Fruit fly (Drosophila melanogaster) whole organism, embryonic: ENCODE measurements around the gene CHOp24.
A peak's percentile ranks its signal among the peaks of the same experiment; 100 is the strongest.

Source experiments
- Ada2b ChIP-seq: fragments of 200-800 bp; sonication (Bioruptor generic); IDR thresholded peaks from 2 replicates; pipeline ENCODE4 v1.3.6; 2022; ENCODE audit warnings: missing biosample characterization, missing genetic modification characterization
- Antp ChIP-seq: fragments of 200-800 bp; sonication (Bioruptor generic); optimal IDR thresholded peaks from 3 replicates; lab custom pipeline; 2016; ENCODE audit warnings: missing biosample characterization, missing genetic modification characterization
- Bdp1 ChIP-seq: fragments of 200-800 bp; sonication (Bioruptor generic); optimal IDR thresholded peaks from 3 replicates; lab custom pipeline; 2016; ENCODE audit warnings: missing biosample characterization, missing genetic modification characterization
- C15 ChIP-seq: fragments of 200-800 bp; sonication (Bioruptor generic); IDR thresholded peaks from 3 replicates; pipeline ENCODE4 v1.3.6; 2022; ENCODE audit warnings: missing biosample characterization, missing genetic modification characterization
- CG10209 ChIP-seq: fragments of 200-800 bp; sonication (Bioruptor generic); optimal IDR thresholded peaks from 3 replicates; lab custom pipeline; 2017; ENCODE audit warnings: missing biosample characterization, mild to moderate bottlenecking, missing genetic modification characterization, missing genetic modification reagents
- CG10321 ChIP-seq: fragments of 200-800 bp; sonication (Bioruptor generic); IDR thresholded peaks from 2 replicates; pipeline ENCODE4 v1.3.6; 2022; ENCODE audit warnings: missing biosample characterization, missing genetic modification characterization
- CG10366 ChIP-seq: fragments of 200-800 bp; sonication (Bioruptor generic); IDR thresholded peaks from 2 replicates; pipeline ENCODE4 v1.3.6; 2022; ENCODE audit warnings: missing biosample characterization, missing genetic modification characterization
- CG10543 ChIP-seq: fragments of 200-800 bp; sonication (Bioruptor generic); optimal IDR thresholded peaks from 3 replicates; lab custom pipeline; 2017; ENCODE audit warnings: missing biosample characterization, mild to moderate bottlenecking, missing genetic modification characterization, moderate library complexity
- CG10654 ChIP-seq: fragments of 200-800 bp; sonication (Bioruptor generic); optimal IDR thresholded peaks from 2 replicates; lab custom pipeline; 2016; ENCODE audit warnings: missing biosample characterization, missing genetic modification characterization
- CG11398 ChIP-seq: fragments of 200-800 bp; sonication (Bioruptor generic); optimal IDR thresholded peaks from 2 replicates; lab custom pipeline; 2016; ENCODE audit warnings: missing biosample characterization, missing genetic modification characterization
- CG12744 ChIP-seq: fragments of 200-800 bp; sonication (Bioruptor generic); optimal IDR thresholded peaks from 2 replicates; lab custom pipeline; 2016; ENCODE audit warnings: missing biosample characterization, missing genetic modification characterization
- CG14860 ChIP-seq: fragments of 200-800 bp; sonication (Bioruptor generic); IDR thresholded peaks from 3 replicates; pipeline ENCODE4 v1.3.6; 2022; ENCODE audit warnings: missing biosample characterization, missing genetic modification characterization; ENCODE audit not compliant: partially characterized antibody
- CG17568 ChIP-seq: fragments of 200-800 bp; sonication (Bioruptor generic); optimal IDR thresholded peaks from 2 replicates; lab custom pipeline; 2018; ENCODE audit warnings: missing biosample characterization, mild to moderate bottlenecking, missing genetic modification characterization, moderate library complexity
- CG1792 ChIP-seq: fragments of 200-800 bp; sonication (Bioruptor generic); optimal IDR thresholded peaks from 2 replicates; lab custom pipeline; 2016; ENCODE audit warnings: missing biosample characterization, missing genetic modification characterization
- CG18262 ChIP-seq: fragments of 200-800 bp; optimal IDR thresholded peaks from 3 replicates; lab custom pipeline; 2019; ENCODE audit warnings: missing biosample characterization, mild to moderate bottlenecking, missing genetic modification characterization, moderate library complexity
- CG18599 ChIP-seq: fragments of 200-800 bp; sonication (Bioruptor generic); optimal IDR thresholded peaks from 3 replicates; lab custom pipeline; 2017; ENCODE audit warnings: missing biosample characterization, missing genetic modification characterization, mild to moderate bottlenecking, moderate library complexity, missing genetic modification reagents
- CG2199 ChIP-seq: fragments of 200-800 bp; sonication (Bioruptor generic); IDR thresholded peaks from 3 replicates; pipeline ENCODE4 v1.3.6; 2022; ENCODE audit warnings: missing biosample characterization, missing genetic modification characterization
- CG2889 ChIP-seq: fragments of 200-800 bp; sonication (Bioruptor generic); IDR thresholded peaks from 3 replicates; pipeline ENCODE4 v1.3.6; 2022; ENCODE audit warnings: missing biosample characterization, missing genetic modification characterization
- CG3065 ChIP-seq: fragments of 200-800 bp; sonication (Bioruptor generic); optimal IDR thresholded peaks from 2 replicates; lab custom pipeline; 2016; ENCODE audit warnings: missing biosample characterization, missing genetic modification characterization
- CG31441 ChIP-seq: fragments of 200-800 bp; sonication (Bioruptor generic); IDR thresholded peaks from 2 replicates; pipeline ENCODE4 v1.3.6; 2022; ENCODE audit warnings: missing biosample characterization, missing genetic modification characterization
- CG33213 ChIP-seq: fragments of 200-800 bp; sonication (Bioruptor generic); optimal IDR thresholded peaks from 3 replicates; lab custom pipeline; 2016; ENCODE audit warnings: missing biosample characterization, missing genetic modification characterization
- CG34376 ChIP-seq: fragments of 200-800 bp; sonication (Bioruptor generic); optimal IDR thresholded peaks from 2 replicates; lab custom pipeline; 2018; ENCODE audit warnings: missing biosample characterization, mild to moderate bottlenecking, missing genetic modification characterization
- CG6813 ChIP-seq: fragments of 200-800 bp; sonication (Bioruptor generic); optimal IDR thresholded peaks from 2 replicates; lab custom pipeline; 2017; ENCODE audit warnings: missing biosample characterization, missing genetic modification characterization, mild to moderate bottlenecking, moderate library complexity, missing genetic modification reagents
- CG8359 ChIP-seq: fragments of 200-800 bp; sonication (Bioruptor generic); optimal IDR thresholded peaks from 2 replicates; lab custom pipeline; 2017; ENCODE audit warnings: missing biosample characterization, mild to moderate bottlenecking, missing genetic modification characterization, borderline replicate concordance
- CG9797 ChIP-seq: fragments of 200-800 bp; sonication (Bioruptor generic); optimal IDR thresholded peaks from 3 replicates; lab custom pipeline; 2018; ENCODE audit warnings: missing biosample characterization, mild to moderate bottlenecking, missing genetic modification characterization
- CG9932 ChIP-seq: fragments of 200-800 bp; sonication (Bioruptor generic); IDR thresholded peaks from 2 replicates; pipeline ENCODE4 v1.3.6; 2022; ENCODE audit warnings: missing biosample characterization, missing genetic modification characterization
- D19A ChIP-seq: fragments of 200-800 bp; optimal IDR thresholded peaks from 3 replicates; lab custom pipeline; 2019; ENCODE audit warnings: missing biosample characterization, mild to moderate bottlenecking, missing genetic modification characterization, moderate library complexity
- E2f2 ChIP-seq: fragments of 200-800 bp; sonication (Bioruptor generic); IDR thresholded peaks from 2 replicates; pipeline ENCODE4 v1.3.6; 2022; ENCODE audit warnings: missing biosample characterization, missing genetic modification characterization
- HmgZ ChIP-seq: fragments of 200-800 bp; sonication (Bioruptor generic); optimal IDR thresholded peaks from 2 replicates; lab custom pipeline; 2018; ENCODE audit warnings: missing biosample characterization, mild to moderate bottlenecking, missing genetic modification characterization
- Hmr ChIP-seq: fragments of 200-800 bp; sonication (Bioruptor generic); optimal IDR thresholded peaks from 3 replicates; lab custom pipeline; 2017; ENCODE audit warnings: mild to moderate bottlenecking, missing biosample characterization, missing genetic modification reagents, missing genetic modification characterization
- MESR4 ChIP-seq: fragments of 200-800 bp; sonication (Bioruptor generic); optimal IDR thresholded peaks from 2 replicates; lab custom pipeline; 2018; ENCODE audit warnings: missing biosample characterization, mild to moderate bottlenecking, missing genetic modification characterization, moderate library complexity
- Nf-YC ChIP-seq: fragments of 200-800 bp; optimal IDR thresholded peaks from 3 replicates; lab custom pipeline; 2019; ENCODE audit warnings: missing biosample characterization, mild to moderate bottlenecking, missing genetic modification characterization, moderate library complexity
- PHDP ChIP-seq: fragments of 200-800 bp; sonication (Bioruptor generic); optimal IDR thresholded peaks from 3 replicates; lab custom pipeline; 2018; ENCODE audit warnings: missing biosample characterization, mild to moderate bottlenecking, missing genetic modification characterization, moderate library complexity
- Xbp1 ChIP-seq: fragments of 200-800 bp; sonication (Bioruptor generic); optimal IDR thresholded peaks from 3 replicates; lab custom pipeline; 2016; ENCODE audit warnings: missing biosample characterization, mild to moderate bottlenecking, missing genetic modification characterization
- abd-A ChIP-seq: fragments of 200-800 bp; sonication (Bioruptor generic); optimal IDR thresholded peaks from 3 replicates; lab custom pipeline; 2019; ENCODE audit warnings: missing biosample characterization, mild to moderate bottlenecking, missing genetic modification characterization, moderate library complexity
- al ChIP-seq: fragments of 200-800 bp; sonication (Bioruptor generic); IDR thresholded peaks from 2 replicates; pipeline ENCODE4 v1.3.6; 2022; ENCODE audit warnings: missing biosample characterization, missing genetic modification characterization
- ap ChIP-seq: fragments of 200-800 bp; sonication (Bioruptor generic); IDR thresholded peaks from 2 replicates; pipeline ENCODE4 v1.3.6; 2022; ENCODE audit warnings: missing biosample characterization, missing genetic modification characterization
- ara ChIP-seq: fragments of 200-800 bp; sonication (Bioruptor generic); IDR thresholded peaks from 2 replicates; pipeline ENCODE4 v1.3.6; 2022; ENCODE audit warnings: missing biosample characterization, missing genetic modification characterization
- bbx ChIP-seq: fragments of 200-800 bp; sonication (Bioruptor generic); IDR thresholded peaks from 2 replicates; pipeline ENCODE4 v1.3.6; 2022; ENCODE audit warnings: missing biosample characterization, missing genetic modification characterization; ENCODE audit not compliant: partially characterized antibody
- cad ChIP-seq: fragments of >200 bp; optimal IDR thresholded peaks from 2 replicates; lab custom pipeline; 2017; ENCODE audit warnings: missing biosample characterization, missing genetic modification characterization
- chif ChIP-seq, 2 experiments: fragments of 200-800 bp; sonication (Bioruptor generic); optimal IDR thresholded peaks; 3 replicates each; lab custom pipeline; 2016; ENCODE audit warnings: missing biosample characterization in 2 of 2, missing genetic modification characterization in 2 of 2
- crol ChIP-seq: fragments of 200-800 bp; sonication (Bioruptor generic); IDR thresholded peaks from 2 replicates; pipeline ENCODE4 v1.3.6; 2022; ENCODE audit warnings: missing biosample characterization, missing genetic modification characterization
- da ChIP-seq: fragments of 200-800 bp; sonication (Bioruptor generic); optimal IDR thresholded peaks from 2 replicates; lab custom pipeline; 2016; ENCODE audit warnings: missing biosample characterization, missing genetic modification characterization
- eyg ChIP-seq: fragments of 200-800 bp; sonication (Bioruptor generic); optimal IDR thresholded peaks from 3 replicates; lab custom pipeline; 2016; ENCODE audit warnings: missing biosample characterization, missing genetic modification characterization
- kni ChIP-seq: fragments of 200-800 bp; sonication (Bioruptor generic); optimal IDR thresholded peaks from 3 replicates; lab custom pipeline; 2017; ENCODE audit warnings: mild to moderate bottlenecking, missing biosample characterization, missing genetic modification reagents, missing genetic modification characterization
- ro ChIP-seq: fragments of 200-800 bp; sonication (Bioruptor generic); IDR thresholded peaks from 2 replicates; pipeline ENCODE4 v1.3.6; 2022; ENCODE audit warnings: missing biosample characterization, missing genetic modification characterization
- scrt ChIP-seq: fragments of 200-800 bp; sonication (Bioruptor generic); optimal IDR thresholded peaks from 2 replicates; lab custom pipeline; 2018; ENCODE audit warnings: missing biosample characterization, mild to moderate bottlenecking, missing genetic modification characterization, moderate library complexity
- sens ChIP-seq: fragments of 200-800 bp; sonication (Bioruptor generic); peaks from one replicate; lab custom pipeline; 2016; ENCODE audit warnings: missing biosample characterization, missing genetic modification characterization
- sens-2 ChIP-seq: fragments of 200-800 bp; sonication (Bioruptor generic); IDR thresholded peaks from 2 replicates; pipeline ENCODE4 v1.3.6; 2022; ENCODE audit warnings: missing biosample characterization, missing genetic modification characterization
- slbo ChIP-seq: fragments of 200-800 bp; sonication (Bioruptor generic); IDR thresholded peaks from 2 replicates; pipeline ENCODE4 v1.3.6; 2022; ENCODE audit warnings: missing biosample characterization, missing genetic modification characterization
- stwl ChIP-seq: fragments of 200-800 bp; sonication (Bioruptor generic); optimal IDR thresholded peaks from 3 replicates; lab custom pipeline; 2018; ENCODE audit warnings: missing biosample characterization, mild to moderate bottlenecking, missing genetic modification characterization, moderate library complexity
- tna ChIP-seq: fragments of 200-800 bp; sonication (Bioruptor generic); IDR thresholded peaks from 2 replicates; pipeline ENCODE4 v1.3.6; 2022; ENCODE audit warnings: missing biosample characterization, missing genetic modification characterization; ENCODE audit not compliant: partially characterized antibody

Gene CHOp24

dm6 chrX:4505318-4505717, 35.4 kb upstream of the CHOp24 start (continued):
- TF ChIP-seq sens (GFP tag; lab: Kevin White, UChicago), result peak; percentile 73
- TF ChIP-seq CG31441 (GFP tag; lab: Robert Waterston, UW), result peak; percentile 23; the same call in 1 of the 2 replicates
- no peak for TF ChIP-seq scrt (GFP tag; lab: Kevin White, UChicago)
- no peak for TF ChIP-seq HmgZ (tag; lab: Kevin White, UChicago)
- TF ChIP-seq stwl (tag; lab: Kevin White, UChicago), result no peak
- no peak for TF ChIP-seq CG10366 (GFP tag; lab: Robert Waterston, UW)
- no peak for TF ChIP-seq MESR4 (GFP tag; lab: Kevin White, UChicago)
- no peak for TF ChIP-seq CG6813 (GFP tag; lab: Kevin White, UChicago)
- TF ChIP-seq CG1792 (GFP tag; lab: Kevin White, UChicago), result peak; percentile 1
- no peak for TF ChIP-seq slbo
- TF ChIP-seq CG11398 (GFP tag; lab: Kevin White, UChicago), result no peak
- TF ChIP-seq CG18262 (tag; lab: Kevin White, UChicago), result no peak
- TF ChIP-seq ara, result 0 out of 2 replicates have a peak, but pooled peaks have one; percentile 37
- no peak for TF ChIP-seq CG10321 (GFP tag; lab: Robert Waterston, UW)
- TF ChIP-seq Nf-YC, result no peak
- TF ChIP-seq ro (GFP tag; lab: Robert Waterston, UW), result no peak
- no peak for TF ChIP-seq Ada2b (GFP tag; lab: Robert Waterston, UW)
- TF ChIP-seq CG12744, result no peak
- TF ChIP-seq CG9797 (GFP tag; lab: Kevin White, UChicago), result no peak
- TF ChIP-seq Bdp1, result no peak
- no peak for TF ChIP-seq crol
- no peak for TF ChIP-seq CG8359 (GFP tag; lab: Kevin White, UChicago)
- peak; percentile 18 for TF ChIP-seq Hmr (GFP tag; lab: Kevin White, UChicago)
- no peak for TF ChIP-seq ap (GFP tag; lab: Robert Waterston, UW)
- no peak for TF ChIP-seq bbx (GFP tag; lab: Robert Waterston, UW)
- no peak for TF ChIP-seq eyg (GFP tag; lab: Kevin White, UChicago)
- no peak for TF ChIP-seq CG2199 (GFP tag; lab: Robert Waterston, UW)
- TF ChIP-seq tna (GFP tag; lab: Robert Waterston, UW), result no peak
- no peak for TF ChIP-seq CG9932 (GFP tag; lab: Robert Waterston, UW)
- no peak for TF ChIP-seq Antp (GFP tag; lab: Kevin White, UChicago)
- no peak for TF ChIP-seq al (GFP tag; lab: Robert Waterston, UW)
- no peak for TF ChIP-seq D19A
- peak in 1 of 2 experiments; percentile 50 for TF ChIP-seq chif (GFP tag; optimal IDR thresholded peaks at IDR 0.05; lab: Kevin White, UChicago)
- no peak for TF ChIP-seq CG3065 (GFP tag; lab: Kevin White, UChicago)
- TF ChIP-seq sens-2, result no peak
- TF ChIP-seq kni (GFP tag; lab: Kevin White, UChicago), result no peak
- peak; percentile 11 for TF ChIP-seq CG10209
- peak; percentile 28 for TF ChIP-seq CG18599
- TF ChIP-seq abd-A (tag; lab: Kevin White, UChicago), result no peak
- TF ChIP-seq Xbp1 (GFP tag; lab: Kevin White, UChicago), result peak; percentile 37
- TF ChIP-seq PHDP, result peak; percentile 5
- no peak for TF ChIP-seq E2f2
- no peak for TF ChIP-seq CG10654 (GFP tag; lab: Kevin White, UChicago)
- TF ChIP-seq da (GFP tag; lab: Kevin White, UChicago), result no peak
- no peak for TF ChIP-seq cad (GFP tag; lab: Kevin White, UChicago)
- no peak for TF ChIP-seq CG14860 (GFP tag; lab: Robert Waterston, UW)
- no peak for TF ChIP-seq CG33213 (GFP tag; lab: Kevin White, UChicago)
- no peak for TF ChIP-seq CG34376
- no peak for TF ChIP-seq C15 (GFP tag; lab: Robert Waterston, UW)
- no peak for TF ChIP-seq CG17568 (GFP tag; lab: Kevin White, UChicago)
- TF ChIP-seq CG10543 (GFP tag; lab: Kevin White, UChicago), result no peak
- no peak for TF ChIP-seq CG2889 (GFP tag; lab: Robert Waterston, UW)
